Fruit fly (Drosophila melanogaster) whole organism, prepupa: Measurements from ENCODE around the gene CG45207.

Source experiments
- CG10631 ChIP-seq: fragments of 200-800 bp; sonication (Bioruptor generic); optimal IDR thresholded peaks from 2 replicates; lab custom pipeline; 2016; ENCODE audit warnings: missing biosample characterization, missing genetic modification characterization
- CG10669 ChIP-seq: fragments of 200-800 bp; sonication (Bioruptor generic); optimal IDR thresholded peaks from 3 replicates; lab custom pipeline; 2018; ENCODE audit warnings: missing biosample characterization, mild to moderate bottlenecking, missing genetic modification characterization, moderate library complexity
- CG11294 ChIP-seq: fragments of 200-800 bp; sonication (Bioruptor generic); IDR thresholded peaks from 2 replicates; pipeline ENCODE4 v1.3.6; 2022; ENCODE audit warnings: missing biosample characterization, missing genetic modification characterization
- CG11762 ChIP-seq: fragments of 200-800 bp; sonication (Bioruptor generic); optimal IDR thresholded peaks from 3 replicates; lab custom pipeline; 2016; ENCODE audit warnings: missing biosample characterization, missing genetic modification characterization; ENCODE audit not compliant: insufficient read depth
- CG15336 ChIP-seq: fragments of 200-800 bp; sonication (Bioruptor generic); IDR thresholded peaks from 2 replicates; pipeline ENCODE4 v1.3.6; 2022; ENCODE audit warnings: missing biosample characterization, missing genetic modification characterization
- CG1621 ChIP-seq: fragments of 200-800 bp; sonication (Bioruptor generic); optimal IDR thresholded peaks from 3 replicates; lab custom pipeline; 2018; ENCODE audit warnings: missing biosample characterization, mild to moderate bottlenecking, missing genetic modification characterization
- CG3032 ChIP-seq: fragments of 200-800 bp; optimal IDR thresholded peaks from 2 replicates; lab custom pipeline; 2019; ENCODE audit warnings: missing biosample characterization, mild to moderate bottlenecking, missing genetic modification characterization, moderate library complexity
- CG32006 ChIP-seq: fragments of 200-800 bp; sonication (Bioruptor generic); optimal IDR thresholded peaks from 3 replicates; lab custom pipeline; 2017; ENCODE audit warnings: missing biosample characterization, mild to moderate bottlenecking, missing genetic modification characterization
- CG34406 ChIP-seq: fragments of 200-800 bp; sonication (Bioruptor generic); optimal IDR thresholded peaks from 3 replicates; lab custom pipeline; 2016; ENCODE audit warnings: missing biosample characterization, missing genetic modification characterization
- CG3919 ChIP-seq: fragments of 200-800 bp; sonication (Bioruptor generic); optimal IDR thresholded peaks from 3 replicates; lab custom pipeline; 2016; ENCODE audit warnings: missing biosample characterization, missing genetic modification characterization
- CG4318 ChIP-seq: fragments of 200-800 bp; sonication (Bioruptor generic); optimal IDR thresholded peaks from 3 replicates; lab custom pipeline; 2017; ENCODE audit warnings: missing biosample characterization, mild to moderate bottlenecking, missing genetic modification characterization
- CG6163 ChIP-seq: fragments of 200-800 bp; sonication (Bioruptor generic); IDR thresholded peaks from 3 replicates; pipeline ENCODE4 v1.3.6; 2022; ENCODE audit warnings: missing biosample characterization, missing genetic modification characterization
- CG6792 ChIP-seq: fragments of 200-800 bp; sonication (Bioruptor generic); optimal IDR thresholded peaks from 3 replicates; lab custom pipeline; 2016; ENCODE audit warnings: missing biosample characterization, missing genetic modification characterization
- CG6808 ChIP-seq: fragments of 200-800 bp; sonication (Bioruptor generic); optimal IDR thresholded peaks from 3 replicates; lab custom pipeline; 2017; ENCODE audit warnings: missing biosample characterization, missing genetic modification characterization, mild to moderate bottlenecking, moderate library complexity, missing genetic modification reagents
- CG6854 ChIP-seq: fragments of 200-800 bp; sonication (Bioruptor generic); optimal IDR thresholded peaks from 2 replicates; lab custom pipeline; 2017; ENCODE audit warnings: missing biosample characterization, mild to moderate bottlenecking, missing genetic modification characterization
- CG8119 ChIP-seq: fragments of 200-800 bp; sonication (Bioruptor generic); IDR thresholded peaks from 3 replicates; pipeline ENCODE4 v1.3.6; 2022; ENCODE audit warnings: missing biosample characterization, missing genetic modification characterization
- CG8319 ChIP-seq: fragments of 200-800 bp; sonication (Bioruptor generic); optimal IDR thresholded peaks from 3 replicates; lab custom pipeline; 2016; ENCODE audit warnings: missing biosample characterization, missing genetic modification characterization
- CG8632 ChIP-seq: fragments of 200-800 bp; sonication (Bioruptor generic); optimal IDR thresholded peaks from 3 replicates; lab custom pipeline; 2016; ENCODE audit warnings: missing biosample characterization, missing genetic modification characterization
- Eip78C ChIP-seq: fragments of 200-800 bp; sonication (Bioruptor generic); peaks from one replicate; lab custom pipeline; 2016; ENCODE audit warnings: missing biosample characterization, missing genetic modification characterization
- Eip93F ChIP-seq: fragments of 200-800 bp; sonication (Bioruptor generic); optimal IDR thresholded peaks from 2 replicates; lab custom pipeline; 2016; ENCODE audit warnings: missing biosample characterization, mild to moderate bottlenecking, missing genetic modification characterization
- Ets21C ChIP-seq: fragments of 200-800 bp; sonication (Bioruptor generic); optimal IDR thresholded peaks from 3 replicates; lab custom pipeline; 2016; ENCODE audit warnings: missing biosample characterization, missing genetic modification characterization
- Ets96B ChIP-seq: fragments of 200-800 bp; optimal IDR thresholded peaks from 2 replicates; lab custom pipeline; 2019; ENCODE audit warnings: missing biosample characterization, mild to moderate bottlenecking, missing genetic modification characterization, moderate library complexity
- Gug ChIP-seq: fragments of 200-800 bp; sonication (Bioruptor generic); IDR thresholded peaks from 2 replicates; pipeline ENCODE4 v1.3.6; 2022; ENCODE audit warnings: missing biosample characterization, missing genetic modification characterization
- Hr38 ChIP-seq: sonication (Bioruptor generic); optimal IDR thresholded peaks from 2 replicates; lab custom pipeline; 2016; ENCODE audit warnings: missing biosample characterization, missing genetic modification characterization
- Hr39 ChIP-seq: fragments of 200-800 bp; sonication (Bioruptor generic); optimal IDR thresholded peaks from 2 replicates; lab custom pipeline; 2016; ENCODE audit warnings: missing biosample characterization, missing genetic modification characterization
- Hr4 ChIP-seq: fragments of 200-800 bp; sonication (Bioruptor generic); optimal IDR thresholded peaks from 3 replicates; lab custom pipeline; 2016; ENCODE audit warnings: missing biosample characterization, missing genetic modification characterization
- Lpt ChIP-seq: fragments of 200-800 bp; sonication (Bioruptor generic); optimal IDR thresholded peaks from 3 replicates; lab custom pipeline; 2016; ENCODE audit warnings: missing biosample characterization, missing genetic modification characterization
- Met ChIP-seq: fragments of 200-800 bp; sonication (Bioruptor generic); optimal IDR thresholded peaks from 3 replicates; lab custom pipeline; 2016; ENCODE audit warnings: missing biosample characterization, missing genetic modification characterization
- OdsH ChIP-seq: fragments of 200-800 bp; sonication (Bioruptor generic); optimal IDR thresholded peaks from 3 replicates; lab custom pipeline; 2016; ENCODE audit warnings: missing biosample characterization, missing genetic modification characterization
- Smox ChIP-seq: fragments of 200-800 bp; sonication (Bioruptor generic); optimal IDR thresholded peaks from 3 replicates; lab custom pipeline; 2016; ENCODE audit warnings: missing biosample characterization, missing genetic modification characterization
- Sox102F ChIP-seq: fragments of 200-800 bp; sonication (Bioruptor generic); optimal IDR thresholded peaks from 2 replicates; lab custom pipeline; 2016; ENCODE audit warnings: missing biosample characterization, mild to moderate bottlenecking, missing genetic modification characterization
- Sox14 ChIP-seq: fragments of 200-800 bp; sonication (Bioruptor generic); optimal IDR thresholded peaks from 3 replicates; lab custom pipeline; 2016; ENCODE audit warnings: missing biosample characterization, missing genetic modification characterization
- Sox15 ChIP-seq: fragments of 200-800 bp; sonication (Bioruptor generic); optimal IDR thresholded peaks from 3 replicates; lab custom pipeline; 2016; ENCODE audit warnings: missing biosample characterization, missing genetic modification characterization
- achi ChIP-seq: fragments of 200-800 bp; sonication (Bioruptor generic); optimal IDR thresholded peaks from 3 replicates; lab custom pipeline; 2016; ENCODE audit warnings: missing biosample characterization, missing genetic modification characterization
- dac ChIP-seq: fragments of 200-800 bp; sonication (Bioruptor generic); optimal IDR thresholded peaks from 2 replicates; lab custom pipeline; 2017; ENCODE audit warnings: missing biosample characterization, mild to moderate bottlenecking, missing genetic modification characterization
- dsx ChIP-seq: fragments of 200-800 bp; optimal IDR thresholded peaks from 3 replicates; lab custom pipeline; 2019; ENCODE audit warnings: missing biosample characterization, mild to moderate bottlenecking, missing genetic modification characterization, moderate library complexity; ENCODE audit not compliant: poor library complexity, severe bottlenecking
- eg ChIP-seq: fragments of 200-800 bp; sonication (Bioruptor generic); IDR thresholded peaks from 3 replicates; pipeline ENCODE4 v1.3.6; 2022; ENCODE audit warnings: missing biosample characterization, missing genetic modification characterization
- esn ChIP-seq: fragments of 200-800 bp; sonication (Bioruptor generic); optimal IDR thresholded peaks from 2 replicates; lab custom pipeline; 2016; ENCODE audit warnings: missing biosample characterization, mild to moderate bottlenecking, missing genetic modification characterization, moderate library complexity
- fd85E ChIP-seq: fragments of 200-800 bp; sonication (Bioruptor generic); optimal IDR thresholded peaks from 3 replicates; lab custom pipeline; 2016; ENCODE audit warnings: missing biosample characterization, missing genetic modification characterization
- lz ChIP-seq: fragments of 200-800 bp; sonication (Bioruptor generic); optimal IDR thresholded peaks from 3 replicates; lab custom pipeline; 2016; ENCODE audit warnings: missing biosample characterization, missing genetic modification characterization
- net ChIP-seq: fragments of 200-800 bp; sonication (Bioruptor generic); optimal IDR thresholded peaks from 3 replicates; lab custom pipeline; 2016; ENCODE audit warnings: missing biosample characterization, missing genetic modification characterization
- pdm3 ChIP-seq: fragments of 200-800 bp; sonication (Bioruptor generic); optimal IDR thresholded peaks from 3 replicates; lab custom pipeline; 2016; ENCODE audit warnings: missing biosample characterization, missing genetic modification characterization
- salr ChIP-seq, 2 experiments: fragments of 200-800 bp; sonication (Bioruptor generic); optimal IDR thresholded peaks; 3 replicates each; lab custom pipeline; 2016 to 2018; ENCODE audit warnings: missing biosample characterization in 2 of 2, missing genetic modification characterization in 2 of 2, mild to moderate bottlenecking in 1 of 2
- spab ChIP-seq: fragments of 200-800 bp; sonication (Bioruptor generic); optimal IDR thresholded peaks from 2 replicates; lab custom pipeline; 2017; ENCODE audit warnings: missing biosample characterization, mild to moderate bottlenecking, missing genetic modification characterization, missing genetic modification reagents
- ss ChIP-seq, 2 experiments: fragments of 200-800 bp; sonication (Bioruptor generic); optimal IDR thresholded peaks; 2 replicates in 1 of 2; 3 replicates in 1 of 2; lab custom pipeline; 2017 to 2018; ENCODE audit warnings: mild to moderate bottlenecking in 2 of 2, missing biosample characterization in 2 of 2, missing genetic modification characterization in 2 of 2, moderate library complexity in 1 of 2
- svp ChIP-seq: fragments of 200-800 bp; sonication (Bioruptor generic); peaks from one replicate; lab custom pipeline; 2016; ENCODE audit warnings: missing biosample characterization, missing genetic modification characterization
- topi ChIP-seq: fragments of 200-800 bp; sonication (Bioruptor generic); optimal IDR thresholded peaks from 3 replicates; lab custom pipeline; 2016; ENCODE audit warnings: missing biosample characterization, missing genetic modification characterization
- vri ChIP-seq: fragments of 200-800 bp; sonication (Bioruptor generic); optimal IDR thresholded peaks from 3 replicates; lab custom pipeline; 2016; ENCODE audit warnings: missing biosample characterization, mild to moderate bottlenecking, missing genetic modification characterization

The CG45207 gene

DNA sequence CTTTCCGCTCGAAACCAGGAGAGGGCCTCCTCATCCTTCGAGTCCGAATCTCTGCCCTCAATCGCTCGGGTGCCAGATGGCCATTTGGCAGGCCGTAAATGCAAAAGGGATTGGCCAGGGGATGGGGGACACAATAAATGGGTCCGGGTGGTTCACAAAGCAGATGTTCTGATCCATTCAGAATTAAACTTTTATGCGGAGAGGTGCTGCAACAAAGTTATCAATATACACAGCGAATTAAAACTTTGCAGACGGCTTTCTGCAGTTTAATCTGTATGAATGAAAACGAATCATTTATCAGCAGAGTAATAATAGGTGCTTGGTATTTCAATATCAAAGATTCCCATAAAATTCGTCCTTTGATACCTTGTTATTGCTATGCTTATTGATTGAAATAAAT is 32.2 kb upstream of the CG45207 start:
- TF ChIP-seq CG6854 (GFP tag; lab: Kevin White, UChicago) (peak; percentile 39), CG3032 (no peak), dac (GFP tag; lab: Kevin White, UChicago) (no peak), Sox102F (GFP tag; lab: Kevin White, UChicago) (no peak), esn (GFP tag; lab: Kevin White, UChicago) (no peak), CG8632 (no peak), CG15336 (no peak), salr (GFP tag; optimal IDR thresholded peaks at IDR 0.05; lab: Kevin White, UChicago) (no peak), dsx (GFP tag; lab: Kevin White, UChicago) (peak; percentile 94), Gug (no peak), CG6792 (no peak), lz (GFP tag; lab: Kevin White, UChicago) (no peak), OdsH (GFP tag; lab: Kevin White, UChicago) (no peak), Sox15 (GFP tag; lab: Kevin White, UChicago) (no peak), CG4318 (GFP tag; lab: Kevin White, UChicago) (no peak), CG8319 (GFP tag; lab: Kevin White, UChicago) (no peak), CG11294 (no peak), CG11762 (GFP tag; lab: Kevin White, UChicago) (no peak), CG10631 (GFP tag; lab: Kevin White, UChicago) (no peak), pdm3 (peak; percentile 1), CG6808 (GFP tag; lab: Kevin White, UChicago) (no peak), topi (GFP tag; lab: Kevin White, UChicago) (no peak), eg (GFP tag; lab: Robert Waterston, UW) (no peak), CG1621 (tag; lab: Kevin White, UChicago) (peak; percentile 69), Lpt (GFP tag; lab: Kevin White, UChicago) (no peak), spab (GFP tag; lab: Kevin White, UChicago) (no peak), Sox14 (no peak), CG34406 (GFP tag; lab: Kevin White, UChicago) (no peak), ss (GFP tag; optimal IDR thresholded peaks at IDR 0.05; lab: Kevin White, UChicago) (no peak), svp (no peak), Hr38 (GFP tag; lab: Kevin White, UChicago) (no peak), net (GFP tag; lab: Kevin White, UChicago) (peak; percentile 11), Eip93F (GFP tag; lab: Kevin White, UChicago) (no peak), CG3919 (GFP tag; lab: Kevin White, UChicago) (no peak), CG10669 (GFP tag; lab: Kevin White, UChicago) (no peak), Ets96B (no peak)

- no peak for TF ChIP-seq Smox (GFP tag; lab: Kevin White, UChicago)
- TF ChIP-seq svp: peak; percentile 68
- TF ChIP-seq esn (GFP tag; lab: Kevin White, UChicago): peak; percentile 45
- TF ChIP-seq OdsH (GFP tag; lab: Kevin White, UChicago): no peak
- peak; percentile 45 for TF ChIP-seq topi (GFP tag; lab: Kevin White, UChicago)
- peak in 1 of 2 experiments; percentile 34 for TF ChIP-seq salr (GFP tag; optimal IDR thresholded peaks at IDR 0.05; lab: Kevin White, UChicago)
- peak; percentile 40 for TF ChIP-seq Met (GFP tag; lab: Kevin White, UChicago)
- peak; percentile 36; the same call in 2 of the 3 replicates for TF ChIP-seq CG8119
- TF ChIP-seq CG32006 (GFP tag; lab: Kevin White, UChicago): peak; percentile 75
- peak; percentile 3 for TF ChIP-seq achi (GFP tag; lab: Kevin White, UChicago)
- TF ChIP-seq Sox15 (GFP tag; lab: Kevin White, UChicago): no peak
- no peak for TF ChIP-seq vri (GFP tag; lab: Kevin White, UChicago)
- 0 out of 2 replicates have a peak, but pooled peaks have one; percentile 26 for TF ChIP-seq CG15336
- no peak for TF ChIP-seq fd85E (GFP tag; lab: Kevin White, UChicago)
- TF ChIP-seq Lpt (GFP tag; lab: Kevin White, UChicago): peak; percentile 2
- TF ChIP-seq Ets21C: no peak
- TF ChIP-seq lz (GFP tag; lab: Kevin White, UChicago): peak; percentile 26
- peak; percentile 86 for TF ChIP-seq Eip78C (GFP tag; lab: Kevin White, UChicago)
- no peak for TF ChIP-seq spab (GFP tag; lab: Kevin White, UChicago)
- TF ChIP-seq CG6163 (GFP tag; lab: Robert Waterston, UW): no peak
- peak; percentile 5 for TF ChIP-seq Hr39 (GFP tag; lab: Kevin White, UChicago)
- TF ChIP-seq CG10631 (GFP tag; lab: Kevin White, UChicago): no peak
- TF ChIP-seq CG8319 (GFP tag; lab: Kevin White, UChicago): no peak
- TF ChIP-seq Hr4 (GFP tag; lab: Kevin White, UChicago): peak; percentile 47
Observed at dm6 chr3R:15806341-15806740, 31.2 kb upstream of the CG45207 start.
